Fruit fly (Drosophila melanogaster) whole organism, embryonic: ENCODE measurements around the gene Mcm5.

Experiments used
- Blimp-1 ChIP-seq: fragments of 200-800 bp; sonication (Bioruptor generic); optimal IDR thresholded peaks from 3 replicates; lab custom pipeline; 2018; ENCODE audit warnings: missing biosample characterization, missing genetic modification characterization, mild to moderate bottlenecking, moderate library complexity, missing genetic modification reagents
- CG10147 ChIP-seq: fragments of 200-800 bp; sonication (Bioruptor generic); optimal IDR thresholded peaks from 2 replicates; lab custom pipeline; 2019; ENCODE audit warnings: missing biosample characterization, mild to moderate bottlenecking, missing genetic modification characterization, moderate library complexity
- CG10267 ChIP-seq: fragments of 200-800 bp; sonication (Bioruptor generic); optimal IDR thresholded peaks from 2 replicates; lab custom pipeline; 2018; ENCODE audit warnings: missing biosample characterization, mild to moderate bottlenecking, missing genetic modification characterization, moderate library complexity
- CG10431 ChIP-seq: fragments of 200-800 bp; sonication (Bioruptor generic); optimal IDR thresholded peaks from 3 replicates; lab custom pipeline; 2018; ENCODE audit warnings: missing biosample characterization, mild to moderate bottlenecking, missing genetic modification characterization
- CG11696 ChIP-seq: fragments of 200-800 bp; sonication (Bioruptor generic); IDR thresholded peaks from 2 replicates; pipeline ENCODE4 v1.3.6; 2022; ENCODE audit warnings: missing biosample characterization, missing genetic modification characterization
- CG12769 ChIP-seq: fragments of 200-800 bp; sonication (Bioruptor generic); optimal IDR thresholded peaks from 2 replicates; lab custom pipeline; 2019; ENCODE audit warnings: missing biosample characterization, mild to moderate bottlenecking, missing genetic modification characterization, moderate library complexity
- CG14050 ChIP-seq: fragments of 200-800 bp; sonication (Bioruptor generic); IDR thresholded peaks from 3 replicates; pipeline ENCODE4 v1.3.6; 2022; ENCODE audit warnings: missing biosample characterization, missing genetic modification characterization
- CG14860 ChIP-seq: fragments of 200-800 bp; sonication (Bioruptor generic); IDR thresholded peaks from 3 replicates; pipeline ENCODE4 v1.3.6; 2022; ENCODE audit warnings: missing biosample characterization, missing genetic modification characterization; ENCODE audit not compliant: partially characterized antibody
- CG17612 ChIP-seq: fragments of 200-800 bp; sonication (Bioruptor generic); IDR thresholded peaks from 2 replicates; pipeline ENCODE4 v1.3.6; 2022; ENCODE audit warnings: missing biosample characterization, missing genetic modification characterization
- CG1832 ChIP-seq: fragments of 200-800 bp; sonication (Bioruptor generic); optimal IDR thresholded peaks from 2 replicates; lab custom pipeline; 2017; ENCODE audit warnings: missing biosample characterization, mild to moderate bottlenecking, missing genetic modification characterization, inconsistent platforms
- CG18476 ChIP-seq: fragments of 200-800 bp; sonication (Bioruptor generic); optimal IDR thresholded peaks from 2 replicates; lab custom pipeline; 2016; ENCODE audit warnings: missing biosample characterization, mild to moderate bottlenecking, missing genetic modification characterization
- CG2199 ChIP-seq: fragments of 200-800 bp; sonication (Bioruptor generic); IDR thresholded peaks from 3 replicates; pipeline ENCODE4 v1.3.6; 2022; ENCODE audit warnings: missing biosample characterization, missing genetic modification characterization
- CG2202 ChIP-seq: fragments of 200-800 bp; sonication (Bioruptor generic); optimal IDR thresholded peaks from 2 replicates; lab custom pipeline; 2018; ENCODE audit warnings: missing biosample characterization, mild to moderate bottlenecking, missing genetic modification characterization
- CG31224 ChIP-seq: fragments of 200-800 bp; sonication (Bioruptor generic); IDR thresholded peaks from 2 replicates; pipeline ENCODE4 v1.3.6; 2022; ENCODE audit warnings: missing biosample characterization, missing genetic modification characterization
- CG3281 ChIP-seq: fragments of 200-800 bp; sonication (Bioruptor generic); optimal IDR thresholded peaks from 3 replicates; lab custom pipeline; 2017; ENCODE audit warnings: missing biosample characterization, mild to moderate bottlenecking, missing genetic modification characterization
- CG6175 ChIP-seq: fragments of 200-800 bp; sonication (Bioruptor generic); IDR thresholded peaks from 3 replicates; pipeline ENCODE4 v1.3.6; 2022; ENCODE audit warnings: missing biosample characterization, missing genetic modification characterization
- CG6254 ChIP-seq: fragments of 200-800 bp; sonication (Bioruptor generic); optimal IDR thresholded peaks from 3 replicates; lab custom pipeline; 2017; ENCODE audit warnings: mild to moderate bottlenecking, missing biosample characterization, missing genetic modification reagents, missing genetic modification characterization
- CG7271 ChIP-seq: fragments of 200-800 bp; sonication (Bioruptor generic); optimal IDR thresholded peaks from 2 replicates; lab custom pipeline; 2018; ENCODE audit warnings: missing biosample characterization, mild to moderate bottlenecking, missing genetic modification characterization, moderate library complexity
- CG7963 ChIP-seq: fragments of 200-800 bp; sonication (Bioruptor generic); IDR thresholded peaks from 3 replicates; pipeline ENCODE4 v1.3.6; 2022; ENCODE audit warnings: missing biosample characterization, missing genetic modification characterization; ENCODE audit not compliant: partially characterized antibody
- D ChIP-seq, 2 experiments: fragments of 200-800 bp in 1 of 2; fragments of >200 bp in 1 of 2; sonication (Bioruptor generic) in 1 of 2; optimal IDR thresholded peaks; 2 replicates in 1 of 2; 3 replicates in 1 of 2; lab custom pipeline; 2017; ENCODE audit warnings: mild to moderate bottlenecking in 1 of 2, missing biosample characterization in 1 of 2, missing genetic modification characterization in 1 of 2, missing genetic modification reagents in 1 of 2
- Dp ChIP-seq: fragments of 200-800 bp; sonication (Bioruptor generic); optimal IDR thresholded peaks from 2 replicates; lab custom pipeline; 2018; ENCODE audit warnings: missing biosample characterization, mild to moderate bottlenecking, missing genetic modification characterization, moderate library complexity
- E2f2 ChIP-seq: fragments of 200-800 bp; sonication (Bioruptor generic); IDR thresholded peaks from 2 replicates; pipeline ENCODE4 v1.3.6; 2022; ENCODE audit warnings: missing biosample characterization, missing genetic modification characterization
- ERR ChIP-seq: fragments of 200-800 bp; sonication (Bioruptor generic); optimal IDR thresholded peaks from 2 replicates; lab custom pipeline; 2016; ENCODE audit warnings: missing biosample characterization, missing genetic modification characterization
- Ets97D ChIP-seq: fragments of 200-800 bp; sonication (Bioruptor generic); optimal IDR thresholded peaks from 3 replicates; lab custom pipeline; 2016; ENCODE audit warnings: missing biosample characterization, missing genetic modification characterization
- Hmr ChIP-seq: fragments of 200-800 bp; sonication (Bioruptor generic); optimal IDR thresholded peaks from 3 replicates; lab custom pipeline; 2017; ENCODE audit warnings: mild to moderate bottlenecking, missing biosample characterization, missing genetic modification reagents, missing genetic modification characterization
- MESR4 ChIP-seq: fragments of 200-800 bp; sonication (Bioruptor generic); optimal IDR thresholded peaks from 2 replicates; lab custom pipeline; 2018; ENCODE audit warnings: missing biosample characterization, mild to moderate bottlenecking, missing genetic modification characterization, moderate library complexity
- Myb ChIP-seq: fragments of 200-800 bp; sonication (Bioruptor generic); optimal IDR thresholded peaks from 2 replicates; lab custom pipeline; 2016; ENCODE audit warnings: missing biosample characterization, missing genetic modification characterization
- NC2β ChIP-seq: fragments of 200-800 bp; sonication (Bioruptor generic); optimal IDR thresholded peaks from 2 replicates; lab custom pipeline; 2016; ENCODE audit warnings: missing biosample characterization, missing genetic modification characterization
- Pdp1 ChIP-seq, 2 experiments: fragments of 200-800 bp; sonication (Bioruptor generic); optimal IDR thresholded peaks; 3 replicates each; lab custom pipeline; 2016; ENCODE audit warnings: missing biosample characterization in 2 of 2, missing genetic modification characterization in 2 of 2, mild to moderate bottlenecking in 1 of 2, moderate library complexity in 1 of 2
- Rfx ChIP-seq: fragments of 200-800 bp; sonication (Bioruptor generic); IDR thresholded peaks from 2 replicates; pipeline ENCODE4 v1.3.6; 2022; ENCODE audit warnings: missing biosample characterization, missing genetic modification characterization
- Spps ChIP-seq: fragments of 200-800 bp; sonication (Bioruptor generic); optimal IDR thresholded peaks from 2 replicates; lab custom pipeline; 2018; ENCODE audit warnings: missing biosample characterization, mild to moderate bottlenecking, missing genetic modification characterization
- Tbp ChIP-seq: fragments of >200 bp; optimal IDR thresholded peaks from 2 replicates; lab custom pipeline; 2018; ENCODE audit warnings: missing biosample characterization, missing genetic modification characterization
- da ChIP-seq: fragments of 200-800 bp; sonication (Bioruptor generic); optimal IDR thresholded peaks from 2 replicates; lab custom pipeline; 2016; ENCODE audit warnings: missing biosample characterization, missing genetic modification characterization
- dmrt99B ChIP-seq: fragments of 200-800 bp; sonication (Bioruptor generic); optimal IDR thresholded peaks from 2 replicates; lab custom pipeline; 2018; ENCODE audit warnings: missing biosample characterization, mild to moderate bottlenecking, missing genetic modification characterization, moderate library complexity
- jumu ChIP-seq: fragments of 200-800 bp; sonication (Bioruptor generic); optimal IDR thresholded peaks from 3 replicates; lab custom pipeline; 2016; ENCODE audit warnings: missing biosample characterization, missing genetic modification characterization
- nom ChIP-seq: fragments of 200-800 bp; sonication (Bioruptor generic); optimal IDR thresholded peaks from 2 replicates; lab custom pipeline; 2017; ENCODE audit warnings: missing biosample characterization, missing genetic modification characterization, mild to moderate bottlenecking, moderate library complexity, missing genetic modification reagents
- pan ChIP-seq, 4 experiments: fragments of >200 bp in 3 of 4; fragments of 200-800 bp in 1 of 4; sonication (Bioruptor generic) in 1 of 4; optimal IDR thresholded peaks in 3 of 4; IDR thresholded peaks in 1 of 4; 2 replicates each; pipeline versions ENCODE4 v1.3.6 to Lab custom; 2017 to 2022; ENCODE audit warnings: missing biosample characterization in 2 of 4, missing genetic modification characterization in 2 of 4, mixed read lengths in 1 of 4
- pzg ChIP-seq: fragments of 200-800 bp; sonication (Bioruptor generic); optimal IDR thresholded peaks from 3 replicates; lab custom pipeline; 2018; ENCODE audit warnings: missing biosample characterization, mild to moderate bottlenecking, missing genetic modification characterization, moderate library complexity
- repo ChIP-seq: fragments of 200-800 bp; sonication (Bioruptor generic); optimal IDR thresholded peaks from 2 replicates; lab custom pipeline; 2016; ENCODE audit warnings: missing biosample characterization, missing genetic modification characterization
- sc ChIP-seq, 3 experiments: fragments of >200 bp in 2 of 3; fragments of 200-800 bp in 1 of 3; sonication (Bioruptor generic) in 1 of 3; optimal IDR thresholded peaks; 2 replicates in 2 of 3; 3 replicates in 1 of 3; lab custom pipeline; 2017; ENCODE audit warnings: mild to moderate bottlenecking in 1 of 3, missing biosample characterization in 1 of 3, missing genetic modification characterization in 1 of 3, missing genetic modification reagents in 1 of 3
- sna ChIP-seq: fragments of 200-800 bp; sonication (Bioruptor generic); IDR thresholded peaks from 2 replicates; pipeline ENCODE4 v1.3.6; 2022; ENCODE audit warnings: missing biosample characterization, missing genetic modification characterization; ENCODE audit not compliant: partially characterized antibody
- so ChIP-seq: fragments of 200-800 bp; sonication (Bioruptor generic); IDR thresholded peaks from 3 replicates; pipeline ENCODE4 v1.3.6; 2022; ENCODE audit warnings: missing biosample characterization, missing genetic modification characterization
- trem ChIP-seq: fragments of 200-800 bp; optimal IDR thresholded peaks from 3 replicates; lab custom pipeline; 2019; ENCODE audit warnings: missing biosample characterization, mild to moderate bottlenecking, missing genetic modification characterization, moderate library complexity
- trh ChIP-seq: fragments of 200-800 bp; sonication (Bioruptor generic); optimal IDR thresholded peaks from 2 replicates; lab custom pipeline; 2016; ENCODE audit warnings: missing biosample characterization, missing genetic modification characterization

Mcm5 gene

dm6 chr3R:10784058-10784499, 4.2 kb upstream of the Mcm5 start, which contains the start of the genes mRpL37 and Rbp1 (continued):
- TF ChIP-seq Hmr (GFP tag; lab: Kevin White, UChicago) (no peak), Spps (tag; lab: Kevin White, UChicago) (peak; percentile 43), jumu (GFP tag; lab: Kevin White, UChicago) (peak; percentile 50), NC2β (GFP tag; lab: Kevin White, UChicago) (peak; percentile 45), CG3281 (GFP tag; lab: Kevin White, UChicago) (peak; percentile 57), Tbp (GFP tag; lab: Kevin White, UChicago) (no peak), CG6175 (GFP tag; lab: Robert Waterston, UW) (no peak), nom (GFP tag; lab: Kevin White, UChicago) (no peak), CG17612 (GFP tag; lab: Robert Waterston, UW) (no peak), Rfx (GFP tag; lab: Robert Waterston, UW) (peak; percentile 80), sc (optimal IDR thresholded peaks at IDR 0.05; lab: Kevin White, UChicago) (no peak), sc (GFP tag; optimal IDR thresholded peaks at IDR 0.05; lab: Kevin White, UChicago) (peak; percentile 43), repo (GFP tag; lab: Kevin White, UChicago) (no peak), so (GFP tag; lab: Robert Waterston, UW) (no peak), CG10267 (peak; percentile 80), CG2202 (peak; percentile 23), CG31224 (GFP tag; lab: Robert Waterston, UW) (0 out of 2 replicates have a peak, but pooled peaks have one; percentile 52)

- TF ChIP-seq CG14860 (no peak), CG12769 (tag; lab: Kevin White, UChicago) (peak; percentile 74), D (optimal IDR thresholded peaks at IDR 0.05; lab: Kevin White, UChicago) (no peak), D (GFP tag; optimal IDR thresholded peaks at IDR 0.05; lab: Kevin White, UChicago) (no peak), dmrt99B (tag; lab: Kevin White, UChicago) (no peak), CG2199 (peak; percentile 15; the same call in 1 of the 3 replicates), CG10431 (GFP tag; lab: Kevin White, UChicago) (no peak), Pdp1 (GFP tag; optimal IDR thresholded peaks at IDR 0.05; lab: Kevin White, UChicago) (peak in 1 of 2 experiments; percentile 75)
These were observed 4.3 kb downstream of the Mcm5 start, which contains the start of gene CG14687 for dm6 chr3R:10792604-10793003. Gene CG14687, plus strand, starts transcription at chr3R:10792904.

dm6 chr3R:10803855-10804254, 15.5 kb downstream of the Mcm5 start, which contains the start of gene CG14692:
Gene CG14692, minus strand, starts transcription at chr3R:10803955.
- TF ChIP-seq pan (optimal IDR thresholded peaks at IDR 0.05; lab: Kevin White, UChicago) (no peak), pan (GFP tag; optimal IDR thresholded peaks at IDR 0.05 in 1 of 2, IDR thresholded peaks at IDR 0.05 in 1 of 2) (no peak), CG7963 (GFP tag; lab: Robert Waterston, UW) (no peak), CG6254 (GFP tag; lab: Kevin White, UChicago) (no peak), trh (no peak), CG14050 (GFP tag; lab: Robert Waterston, UW) (no peak), CG11696 (no peak), CG18476 (GFP tag; lab: Kevin White, UChicago) (no peak), da (no peak)

- TF ChIP-seq E2f2 (GFP tag; lab: Robert Waterston, UW) = peak; percentile 92
- peak; percentile 32 for TF ChIP-seq trem (tag; lab: Kevin White, UChicago)
- TF ChIP-seq Myb = peak; percentile 79
- peak; percentile 46 for TF ChIP-seq MESR4 (GFP tag; lab: Kevin White, UChicago)
- TF ChIP-seq Rfx (GFP tag; lab: Robert Waterston, UW) = peak; percentile 44; the same call in 1 of the 2 replicates
- peak; percentile 53 for TF ChIP-seq Blimp-1 (GFP tag; lab: Kevin White, UChicago)
- no peak for TF ChIP-seq ERR (GFP tag; lab: Kevin White, UChicago)
- TF ChIP-seq CG10147 (GFP tag; lab: Kevin White, UChicago) = no peak
- TF ChIP-seq Dp = peak; percentile 84
- TF ChIP-seq sna (GFP tag; lab: Robert Waterston, UW) = 0 out of 2 replicates have a peak, but pooled peaks have one; percentile 14
- peak; percentile 37 for TF ChIP-seq Ets97D (GFP tag; lab: Kevin White, UChicago)
- TF ChIP-seq pzg (GFP tag; lab: Kevin White, UChicago) = peak; percentile 22
- no peak for TF ChIP-seq CG7271 (tag; lab: Kevin White, UChicago)
- TF ChIP-seq CG1832 (GFP tag; lab: Kevin White, UChicago) = no peak
These were observed 26.7 kb downstream of the Mcm5 start, which contains the start of the genes CG14693 and TTLL15 for dm6 chr3R:10815032-10815431. Gene CG14693, minus strand, starts transcription at chr3R:10815047. Gene TTLL15, plus strand, starts transcription at chr3R:10815288.
